Fruit fly (Drosophila melanogaster): Measurements from ENCODE around the gene Kdm5.

Kdm5 gene

dm6 chr2L:5964211-5964610, 35.1 kb downstream of the Kdm5 start:
- TF ChIP-seq OdsH (GFP tag; optimal IDR thresholded peaks at IDR 0.05) (no peak), lola (GFP tag; optimal IDR thresholded peaks at IDR 0.05) (no peak), Vsx2 (GFP tag; optimal IDR thresholded peaks at IDR 0.05; ENCODE audit: partially characterized antibody) (no peak)

dm6 chr2L:5963251-5963650, 36.0 kb downstream of the Kdm5 start:
- TF ChIP-seq dsf (GFP tag; optimal IDR thresholded peaks at IDR 0.05; ENCODE audit: borderline replicate concordance) (no peak), brk (GFP tag; optimal IDR thresholded peaks at IDR 0.05) (no peak), OdsH (GFP tag; optimal IDR thresholded peaks at IDR 0.05) (no peak), usp (GFP tag; optimal IDR thresholded peaks at IDR 0.05) (no peak), N (GFP tag; optimal IDR thresholded peaks at IDR 0.05) (no peak), Myc (optimal IDR thresholded peaks at IDR 0.05) (no peak), sv (GFP tag; optimal IDR thresholded peaks at IDR 0.05) (no peak), HLH106 (tag; optimal IDR thresholded peaks at IDR 0.05) (no peak), sage (GFP tag; optimal IDR thresholded peaks at IDR 0.05) (no peak), Hr83 (GFP tag; optimal IDR thresholded peaks at IDR 0.05; ENCODE audit: poor library complexity, severe bottlenecking) (no peak), jim (GFP tag; optimal IDR thresholded peaks at IDR 0.05) (no peak), Dfd (GFP tag; optimal IDR thresholded peaks at IDR 0.05) (no peak), Vsx2 (GFP tag; optimal IDR thresholded peaks at IDR 0.05; ENCODE audit: partially characterized antibody) (no peak), foxo (GFP tag; optimal IDR thresholded peaks at IDR 0.05) (no peak), Hnf4 (GFP tag; optimal IDR thresholded peaks at IDR 0.05) (no peak), Rel (GFP tag; optimal IDR thresholded peaks at IDR 0.05) (no peak), Rel (tag; optimal IDR thresholded peaks at IDR 0.05) (no peak)

dm6 chr2L:5961169-5961918, 38.0 kb downstream of the Kdm5 start:
- TF ChIP-seq ey (GFP tag; optimal IDR thresholded peaks at IDR 0.05) (no peak), Vsx2 (GFP tag; optimal IDR thresholded peaks at IDR 0.05; ENCODE audit: partially characterized antibody) (no peak), Dfd (GFP tag; optimal IDR thresholded peaks at IDR 0.05) (no peak), Hr83 (GFP tag; optimal IDR thresholded peaks at IDR 0.05; ENCODE audit: poor library complexity, severe bottlenecking) (no peak), Myc (optimal IDR thresholded peaks at IDR 0.05) (no peak), CG9705 (GFP tag; optimal IDR thresholded peaks at IDR 0.05) (no peak), dsf (GFP tag; optimal IDR thresholded peaks at IDR 0.05; ENCODE audit: borderline replicate concordance) (no peak), HLH106 (tag; optimal IDR thresholded peaks at IDR 0.05) (no peak), GATAd (GFP tag; optimal IDR thresholded peaks at IDR 0.05) (no peak), foxo (GFP tag; optimal IDR thresholded peaks at IDR 0.05) (no peak), sv (GFP tag; optimal IDR thresholded peaks at IDR 0.05) (no peak), sage (GFP tag; optimal IDR thresholded peaks at IDR 0.05) (no peak), dmrt93B (GFP tag; optimal IDR thresholded peaks at IDR 0.05) (no peak), OdsH (GFP tag; optimal IDR thresholded peaks at IDR 0.05) (no peak), Hnf4 (GFP tag; optimal IDR thresholded peaks at IDR 0.05) (no peak), N (GFP tag; optimal IDR thresholded peaks at IDR 0.05) (no peak), CG32264 (GFP tag; optimal IDR thresholded peaks at IDR 0.05) (no peak), Hr78 (GFP tag; optimal IDR thresholded peaks at IDR 0.05) (no peak), br (GFP tag; optimal IDR thresholded peaks at IDR 0.05) (no peak)

- no peak for TF ChIP-seq Hr83 (GFP tag; optimal IDR thresholded peaks at IDR 0.05; ENCODE audit: poor library complexity, severe bottlenecking)
- TF ChIP-seq jim (GFP tag; optimal IDR thresholded peaks at IDR 0.05): no peak
- no peak for TF ChIP-seq Dfd (GFP tag; optimal IDR thresholded peaks at IDR 0.05)
Observed at dm6 chr2L:5959863-5960658, 39.2 kb downstream of the Kdm5 start, which contains the start of gene Vm26Aa. Gene Vm26Aa (minus strand): TSS chr2L:5960340.

dm6 chr2L:5958581-5959177, 40.6 kb downstream of the Kdm5 start, which contains the start of gene Vm26Ac:
Gene Vm26Ac (minus strand): TSS chr2L:5958631.
- TF ChIP-seq psq (GFP tag; optimal IDR thresholded peaks at IDR 0.05) (no peak), dl (GFP tag; optimal IDR thresholded peaks at IDR 0.05; ENCODE audit: insufficient read depth in 1 of 2, partially characterized antibody in 2 of 2) (no peak), pan (optimal IDR thresholded peaks at IDR 0.05) (no peak), Hr83 (GFP tag; optimal IDR thresholded peaks at IDR 0.05; ENCODE audit: poor library complexity, severe bottlenecking) (no peak), dmrt93B (GFP tag; optimal IDR thresholded peaks at IDR 0.05) (no peak), usp (GFP tag; optimal IDR thresholded peaks at IDR 0.05) (no peak), CG9705 (GFP tag; optimal IDR thresholded peaks at IDR 0.05) (no peak), Mio (GFP tag; optimal IDR thresholded peaks at IDR 0.05) (no peak), N (GFP tag; optimal IDR thresholded peaks at IDR 0.05) (no peak), fru (GFP tag; optimal IDR thresholded peaks at IDR 0.05) (no peak), h (GFP tag; optimal IDR thresholded peaks at IDR 0.05) (no peak), Dif (GFP tag; optimal IDR thresholded peaks at IDR 0.05; ENCODE audit: partially characterized antibody) (no peak), Abd-B (GFP tag; optimal IDR thresholded peaks at IDR 0.05) (no peak)
